Worm (Caenorhabditis elegans): ENCODE results near the gene rig-6.

rig-6 gene

ce11 chrII:4752257-4752728 is 59.6 kb downstream of the rig-6 start, which contains the start of gene F41C3.1:
Gene F41C3.1, plus strand, starts transcription at chrII:4752307.
- TF ChIP-seq zip-8 (tag; optimal IDR thresholded peaks at IDR 0.05) (no peak), pha-4 (tag; optimal IDR thresholded peaks at IDR 0.05) (no peak), mls-2 (tag; optimal IDR thresholded peaks at IDR 0.05) (no peak), nhr-28 (tag; optimal IDR thresholded peaks at IDR 0.05) (no peak), lin-32 (GFP tag; optimal IDR thresholded peaks at IDR 0.05) (no peak), sptf-1 (tag; optimal IDR thresholded peaks at IDR 0.05) (no peak), ztf-11 (tag; optimal IDR thresholded peaks at IDR 0.05) (no peak), unc-39 (tag; optimal IDR thresholded peaks at IDR 0.05) (no peak), mab-5 (tag; optimal IDR thresholded peaks at IDR 0.05) (no peak), ceh-39 (tag; optimal IDR thresholded peaks at IDR 0.05) (no peak), M03D4.4 (tag; optimal IDR thresholded peaks at IDR 0.05) (no peak), flh-1 (GFP tag; optimal IDR thresholded peaks at IDR 0.05) (no peak), sem-2 (GFP tag; optimal IDR thresholded peaks at IDR 0.05) (no peak), nhr-76 (tag; optimal IDR thresholded peaks at IDR 0.05) (no peak), bed-3 (GFP tag; optimal IDR thresholded peaks at IDR 0.05) (no peak), lin-13 (tag; optimal IDR thresholded peaks at IDR 0.05) (no peak), nhr-12 (tag; optimal IDR thresholded peaks at IDR 0.05) (no peak), hlh-1 (tag; optimal IDR thresholded peaks at IDR 0.05) (no peak)

- no peak for TF ChIP-seq ceh-43 (GFP tag; optimal IDR thresholded peaks at IDR 0.05)
- TF ChIP-seq ceh-83 (GFP tag; optimal IDR thresholded peaks at IDR 0.05): no peak
- no peak for TF ChIP-seq sem-2 (GFP tag; optimal IDR thresholded peaks at IDR 0.05)
- TF ChIP-seq nhr-76 (tag; optimal IDR thresholded peaks at IDR 0.05): no peak
- TF ChIP-seq unc-120 (tag; optimal IDR thresholded peaks at IDR 0.05; ENCODE audit: poor library complexity, severe bottlenecking): no peak
- TF ChIP-seq nhr-28 (tag; optimal IDR thresholded peaks at IDR 0.05): no peak
- no peak for TF ChIP-seq elt-1 (tag; optimal IDR thresholded peaks at IDR 0.05; ENCODE audit: borderline replicate concordance, insufficient read depth)
- TF ChIP-seq zip-8 (tag; optimal IDR thresholded peaks at IDR 0.05): no peak
- TF ChIP-seq ceh-39 (tag; optimal IDR thresholded peaks at IDR 0.05): no peak
- no peak for TF ChIP-seq snpc-4 (tag; optimal IDR thresholded peaks at IDR 0.05)
- no peak for TF ChIP-seq mep-1 (tag; optimal IDR thresholded peaks at IDR 0.05)
- TF ChIP-seq lin-32 (GFP tag; optimal IDR thresholded peaks at IDR 0.05): no peak
- no peak for TF ChIP-seq unc-62 (GFP tag; optimal IDR thresholded peaks at IDR 0.05)
- TF ChIP-seq M03D4.4 (tag; optimal IDR thresholded peaks at IDR 0.05): no peak
These were observed 62.3 kb downstream of the rig-6 start, which contains the start of gene F41C3.2 for ce11 chrII:4749581-4749980. Gene F41C3.2, plus strand, starts transcription at chrII:4749968.

DNA sequence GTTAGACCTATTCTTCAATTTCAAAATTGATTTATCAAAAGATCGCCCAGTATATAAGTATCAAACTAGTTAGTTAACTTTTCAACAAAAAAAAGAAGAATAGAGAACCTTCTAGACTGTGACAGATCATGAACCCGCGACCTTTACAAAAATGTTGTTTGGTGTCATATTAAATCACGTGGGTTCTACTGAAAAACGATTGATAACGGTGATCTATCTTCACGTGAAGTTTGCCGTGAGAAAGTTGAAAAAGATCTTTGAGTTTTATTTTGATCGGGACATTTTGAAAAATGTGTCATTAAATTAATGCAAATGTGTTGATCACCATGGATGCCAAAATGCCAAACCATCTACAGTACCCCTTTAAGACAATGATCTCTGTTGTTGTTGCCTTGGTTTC is 63.5 kb downstream of the rig-6 start:
- TF ChIP-seq lin-13 (tag; optimal IDR thresholded peaks at IDR 0.05): no peak
- no peak for TF ChIP-seq elt-3 (tag; optimal IDR thresholded peaks at IDR 0.05)
- no peak for TF ChIP-seq pha-4 (tag; optimal IDR thresholded peaks at IDR 0.05)
- TF ChIP-seq nhr-2 (tag; optimal IDR thresholded peaks at IDR 0.05): no peak
- TF ChIP-seq lsy-2 (tag; optimal IDR thresholded peaks at IDR 0.05): no peak
- no peak for TF ChIP-seq ceh-83 (GFP tag; optimal IDR thresholded peaks at IDR 0.05)
- no peak for TF ChIP-seq tbx-8 (GFP tag; optimal IDR thresholded peaks at IDR 0.05)
- TF ChIP-seq bed-3 (GFP tag; optimal IDR thresholded peaks at IDR 0.05): no peak
- no peak for TF ChIP-seq drap-1 (GFP tag; optimal IDR thresholded peaks at IDR 0.05)
- no peak for TF ChIP-seq blmp-1 (tag; optimal IDR thresholded peaks at IDR 0.05)
- no peak for TF ChIP-seq ces-1 (GFP tag; optimal IDR thresholded peaks at IDR 0.05)
- no peak for TF ChIP-seq nhr-12 (tag; optimal IDR thresholded peaks at IDR 0.05)
- no peak for TF ChIP-seq zip-8 (tag; optimal IDR thresholded peaks at IDR 0.05)
- TF ChIP-seq M03D4.4 (tag; optimal IDR thresholded peaks at IDR 0.05): no peak
- no peak for TF ChIP-seq nhr-76 (tag; optimal IDR thresholded peaks at IDR 0.05)
